Fruit fly (Drosophila melanogaster): Measurements from ENCODE around the gene rdgC.
A peak's percentile ranks its signal among the peaks of the same experiment; 100 is the strongest.

The rdgC gene

DNA sequence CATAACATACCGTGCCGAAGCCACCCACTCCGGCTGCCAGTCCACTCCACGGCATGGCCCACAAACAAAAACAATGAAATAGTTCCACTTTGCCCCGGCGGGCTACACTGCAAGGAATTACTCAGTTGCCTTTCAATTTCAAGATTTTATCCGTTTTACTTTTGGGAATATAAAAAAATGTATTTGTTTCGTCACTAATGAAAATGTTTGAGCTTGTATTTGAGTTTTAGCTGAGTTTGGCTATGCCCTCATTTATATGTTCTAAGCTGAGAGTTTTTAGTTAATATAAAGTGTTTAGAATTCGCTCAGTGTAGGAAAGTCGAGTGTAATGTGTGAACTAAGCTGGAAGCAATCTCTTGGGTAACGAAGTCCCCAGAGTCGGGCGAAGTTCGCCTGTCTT, 28.7 kb downstream of the rdgC start (continued):
- TF ChIP-seq grau (tag; optimal IDR thresholded peaks at IDR 0.05), result peak; percentile 53
- no peak for TF ChIP-seq CG1602 (GFP tag; optimal IDR thresholded peaks at IDR 0.05)
- no peak for TF ChIP-seq chinmo (GFP tag; IDR thresholded peaks at IDR 0.05; ENCODE audit: partially characterized antibody)
- TF ChIP-seq usp (GFP tag; optimal IDR thresholded peaks at IDR 0.05), result no peak
- TF ChIP-seq D19A (tag; optimal IDR thresholded peaks at IDR 0.05), result peak; percentile 36
- peak; percentile 10 for TF ChIP-seq NK7.1 (GFP tag; optimal IDR thresholded peaks at IDR 0.05)
- no peak for TF ChIP-seq Hsf (GFP tag; optimal IDR thresholded peaks at IDR 0.05)
- TF ChIP-seq z (GFP tag; IDR thresholded peaks at IDR 0.05), result no peak
- no peak for TF ChIP-seq sna (GFP tag; IDR thresholded peaks at IDR 0.05; ENCODE audit: partially characterized antibody)
- TF ChIP-seq Fer3 (tag; optimal IDR thresholded peaks at IDR 0.05), result peak; percentile 45
- peak in 1 of 2 experiments; percentile 49 for TF ChIP-seq Pdp1 (GFP tag; optimal IDR thresholded peaks at IDR 0.05)
- no peak for TF ChIP-seq Awh (GFP tag; IDR thresholded peaks at IDR 0.05)
- TF ChIP-seq sens-2 (GFP tag; IDR thresholded peaks at IDR 0.05), result no peak
- no peak for TF ChIP-seq odd (GFP tag; optimal IDR thresholded peaks at IDR 0.05)
- no peak for TF ChIP-seq E2f2 (GFP tag; IDR thresholded peaks at IDR 0.05)
- no peak for TF ChIP-seq Scr (GFP tag; IDR thresholded peaks at IDR 0.05; ENCODE audit: partially characterized antibody)
- no peak for TF ChIP-seq Fer1 (GFP tag; optimal IDR thresholded peaks at IDR 0.05)
- peak; percentile 8 to 66 for TF ChIP-seq Hr51 (GFP tag; optimal IDR thresholded peaks at IDR 0.05)
- no peak; the same call in 1 of the 2 replicates for TF ChIP-seq ssp (GFP tag; IDR thresholded peaks at IDR 0.05)
- TF ChIP-seq zfh1 (GFP tag; IDR thresholded peaks at IDR 0.05), result no peak
- TF ChIP-seq CG14050 (GFP tag; IDR thresholded peaks at IDR 0.05), result no peak; the same call in 2 of the 3 replicates
- no peak for TF ChIP-seq dati (GFP tag; IDR thresholded peaks at IDR 0.05)
- no peak for TF ChIP-seq CG16779 (GFP tag; IDR thresholded peaks at IDR 0.05)
- TF ChIP-seq CG43689 (GFP tag; IDR thresholded peaks at IDR 0.05), result no peak
- peak; percentile 39; the same call in 1 of the 2 replicates for TF ChIP-seq Xrp1 (GFP tag; IDR thresholded peaks at IDR 0.05)
- peak; percentile 39 for TF ChIP-seq CoRest (tag; optimal IDR thresholded peaks at IDR 0.05)
- no peak for TF ChIP-seq CG17829 (tag; optimal IDR thresholded peaks at IDR 0.05)
- TF ChIP-seq hb (GFP tag; IDR thresholded peaks at IDR 0.05; ENCODE audit: partially characterized antibody), result no peak
- TF ChIP-seq Bgb (GFP tag; IDR thresholded peaks at IDR 0.05; ENCODE audit: partially characterized antibody), result no peak
- peak; percentile 54 for TF ChIP-seq sob (GFP tag; IDR thresholded peaks at IDR 0.05)
- peak; percentile 41 for TF ChIP-seq CG3281 (GFP tag; optimal IDR thresholded peaks at IDR 0.05)
- no peak for TF ChIP-seq CG5180 (GFP tag; optimal IDR thresholded peaks at IDR 0.05)
- TF ChIP-seq Dref (GFP tag; IDR thresholded peaks at IDR 0.05), result no peak; the same call in 1 of the 2 replicates
- peak; percentile 29 for TF ChIP-seq nau (GFP tag; optimal IDR thresholded peaks at IDR 0.05)
- no peak for TF ChIP-seq Adf1 (GFP tag; IDR thresholded peaks at IDR 0.05)
- TF ChIP-seq CG4617 (GFP tag; optimal IDR thresholded peaks at IDR 0.05; ENCODE audit: borderline replicate concordance), result no peak
- TF ChIP-seq CG6689 (GFP tag; IDR thresholded peaks at IDR 0.05), result 0 out of 2 replicates have a peak, but pooled peaks have one; percentile 39
- no peak for TF ChIP-seq onecut (GFP tag; IDR thresholded peaks at IDR 0.05)
- TF ChIP-seq bsh (GFP tag; optimal IDR thresholded peaks at IDR 0.05), result no peak
- peak; percentile 6 for TF ChIP-seq ewg (GFP tag; optimal IDR thresholded peaks at IDR 0.05)
- TF ChIP-seq CG7745 (tag; optimal IDR thresholded peaks at IDR 0.05), result no peak
- TF ChIP-seq Dll (GFP tag; IDR thresholded peaks at IDR 0.05; ENCODE audit: partially characterized antibody), result no peak
- TF ChIP-seq gfzf (GFP tag; optimal IDR thresholded peaks at IDR 0.05), result no peak
- TF ChIP-seq CG13775 (GFP tag; optimal IDR thresholded peaks at IDR 0.05), result peak; percentile 13
- no peak for TF ChIP-seq mld (GFP tag; IDR thresholded peaks at IDR 0.05; ENCODE audit: partially characterized antibody)
- no peak for TF ChIP-seq CG1529 (GFP tag; optimal IDR thresholded peaks at IDR 0.05)
- no peak for TF ChIP-seq twi (tag; optimal IDR thresholded peaks at IDR 0.05)
- peak; percentile 71 for TF ChIP-seq lab (GFP tag; optimal IDR thresholded peaks at IDR 0.05)
- TF ChIP-seq CG10274 (GFP tag; optimal IDR thresholded peaks at IDR 0.05), result no peak
- TF ChIP-seq MESR4 (GFP tag; optimal IDR thresholded peaks at IDR 0.05), result no peak

All from whole organism, embryonic.